Worm (Caenorhabditis elegans) whole organism, midembryonic: Measurements from ENCODE around the gene Y49G5B.1.

Source experiments
- T22C8.4 ChIP-seq: fragments of 200-800 bp; sonication (Bioruptor generic); IDR thresholded peaks from 2 replicates; pipeline ENCODE4 v1.3.6; 2022; ENCODE audit warnings: missing genetic modification characterization, missing compliant biosample characterization
- cog-1 ChIP-seq: sonication (generic microtip); optimal IDR thresholded peaks from 2 replicates; lab custom pipeline; 2016; ENCODE audit warnings: missing genetic modification characterization, missing compliant biosample characterization
- flt-1 ChIP-seq: fragments of 200-800 bp; sonication (Bioruptor generic); IDR thresholded peaks from 2 replicates; pipeline ENCODE4 v1.3.6; 2022; ENCODE audit warnings: missing genetic modification characterization, missing compliant biosample characterization
- klf-2 ChIP-seq: fragments of 200-800 bp; sonication (Bioruptor generic); conservative IDR thresholded peaks from 2 replicates; pipeline ENCODE4 v1.3.6; 2022; ENCODE audit warnings: missing genetic modification reagents, missing genetic modification characterization, missing compliant biosample characterization
- med-1 ChIP-seq: sonication (generic microtip); optimal IDR thresholded peaks from 2 replicates; lab custom pipeline; 2017; ENCODE audit warnings: missing genetic modification characterization, mild to moderate bottlenecking, missing compliant biosample characterization, antibody characterized with exemption, missing genetic modification reagents; ENCODE audit not compliant: insufficient read depth
- ref-1 ChIP-seq: fragments of 200-800 bp; sonication (Bioruptor generic); conservative IDR thresholded peaks from 2 replicates; pipeline ENCODE4 v1.3.6; 2022; ENCODE audit warnings: missing genetic modification reagents, missing genetic modification characterization, missing compliant biosample characterization
- tab-1 ChIP-seq: fragments of 200-800 bp; sonication (Bioruptor generic); IDR thresholded peaks from 2 replicates; pipeline ENCODE4 v1.3.6; 2022; ENCODE audit warnings: missing genetic modification characterization, missing compliant biosample characterization
- ztf-23 ChIP-seq: fragments of 200-800 bp; sonication (Bioruptor generic); IDR thresholded peaks from 2 replicates; pipeline ENCODE4 v1.3.6; 2022; ENCODE audit warnings: missing genetic modification reagents, missing genetic modification characterization, missing compliant biosample characterization
- ztf-29 ChIP-seq: fragments of 200-800 bp; sonication (Bioruptor generic); IDR thresholded peaks from 2 replicates; pipeline ENCODE4 v1.3.6; 2022; ENCODE audit warnings: missing genetic modification reagents, missing genetic modification characterization, missing compliant biosample characterization

The Y49G5B.1 gene

ce11 chrV:5204127-5204526 is 19.0 kb upstream of the Y49G5B.1 start, which contains the start of gene ttc-37:
TSS of gene ttc-37 (plus strand) at chrV:5204475.
- no peak for TF ChIP-seq ztf-23
- TF ChIP-seq ztf-29 (GFP tag; lab: Robert Waterston, UW), result no peak
- no peak for TF ChIP-seq cog-1
- TF ChIP-seq ref-1 (GFP tag; lab: Robert Waterston, UW), result no peak
- TF ChIP-seq med-1 (GFP tag; lab: Kevin White, UChicago), result no peak
- no peak for TF ChIP-seq T22C8.4 (GFP tag; lab: Robert Waterston, UW)
- no peak for TF ChIP-seq klf-2
- TF ChIP-seq tab-1 (GFP tag; lab: Robert Waterston, UW), result no peak
- TF ChIP-seq flt-1 (GFP tag; lab: Robert Waterston, UW), result no peak

- TF ChIP-seq flt-1 (GFP tag; lab: Robert Waterston, UW), result no peak
- no peak for TF ChIP-seq med-1 (GFP tag; lab: Kevin White, UChicago)
- TF ChIP-seq cog-1, result no peak
These were observed 9.5 kb upstream of the Y49G5B.1 start for ce11 chrV:5213674-5214073.

- TF ChIP-seq ztf-29 (GFP tag; lab: Robert Waterston, UW) (no peak), flt-1 (GFP tag; lab: Robert Waterston, UW) (no peak), ztf-23 (no peak), T22C8.4 (GFP tag; lab: Robert Waterston, UW) (no peak), cog-1 (no peak), tab-1 (GFP tag; lab: Robert Waterston, UW) (no peak), med-1 (GFP tag; lab: Kevin White, UChicago) (no peak), ref-1 (GFP tag; lab: Robert Waterston, UW) (no peak), klf-2 (no peak)
These were observed 2.5 kb downstream of the Y49G5B.1 start for ce11 chrV:5225660-5226059.

ce11 chrV:5228513-5228912 is 5.3 kb downstream of the Y49G5B.1 start:
- TF ChIP-seq tab-1 (GFP tag; lab: Robert Waterston, UW), result no peak
- TF ChIP-seq ref-1 (GFP tag; lab: Robert Waterston, UW), result no peak
- no peak for TF ChIP-seq flt-1 (GFP tag; lab: Robert Waterston, UW)
- no peak for TF ChIP-seq ztf-29 (GFP tag; lab: Robert Waterston, UW)
- TF ChIP-seq ztf-23, result no peak
- no peak for TF ChIP-seq klf-2
- TF ChIP-seq cog-1, result no peak
- TF ChIP-seq med-1 (GFP tag; lab: Kevin White, UChicago), result no peak

ce11 chrV:5233777-5234176 is 10.6 kb downstream of the Y49G5B.1 start, which contains the start of gene cest-32:
TSS of gene cest-32 (minus strand) at chrV:5233891.
- no peak for TF ChIP-seq med-1 (GFP tag; lab: Kevin White, UChicago)
- TF ChIP-seq ref-1 (GFP tag; lab: Robert Waterston, UW), result no peak
- TF ChIP-seq ztf-23, result no peak
- TF ChIP-seq tab-1 (GFP tag; lab: Robert Waterston, UW), result no peak
- TF ChIP-seq ztf-29 (GFP tag; lab: Robert Waterston, UW), result no peak
- no peak for TF ChIP-seq klf-2
- TF ChIP-seq flt-1 (GFP tag; lab: Robert Waterston, UW), result no peak

- TF ChIP-seq ref-1 (GFP tag; lab: Robert Waterston, UW), result no peak
- TF ChIP-seq cog-1, result no peak
- TF ChIP-seq ztf-23, result no peak
- TF ChIP-seq tab-1 (GFP tag; lab: Robert Waterston, UW), result no peak
- no peak for TF ChIP-seq klf-2
- TF ChIP-seq T22C8.4 (GFP tag; lab: Robert Waterston, UW), result no peak
- no peak for TF ChIP-seq flt-1 (GFP tag; lab: Robert Waterston, UW)
- no peak for TF ChIP-seq med-1 (GFP tag; lab: Kevin White, UChicago)
- no peak for TF ChIP-seq ztf-29 (GFP tag; lab: Robert Waterston, UW)
These were observed 13.9 kb downstream of the Y49G5B.1 start, which contains the start of gene cest-35.2 for ce11 chrV:5237116-5237515. TSS of gene cest-35.2 (minus strand) at chrV:5237216.

- TF ChIP-seq T22C8.4 (GFP tag; lab: Robert Waterston, UW) (no peak), klf-2 (no peak), flt-1 (GFP tag; lab: Robert Waterston, UW) (no peak), ztf-23 (no peak), cog-1 (no peak), med-1 (GFP tag; lab: Kevin White, UChicago) (no peak), ztf-29 (GFP tag; lab: Robert Waterston, UW) (no peak), ref-1 (GFP tag; lab: Robert Waterston, UW) (no peak), tab-1 (GFP tag; lab: Robert Waterston, UW) (no peak)
These were observed 16.2 kb downstream of the Y49G5B.1 start, which contains the start of gene C52A10.3 for ce11 chrV:5239404-5239803. TSS of gene C52A10.3 (minus strand) at chrV:5239504.

DNA sequence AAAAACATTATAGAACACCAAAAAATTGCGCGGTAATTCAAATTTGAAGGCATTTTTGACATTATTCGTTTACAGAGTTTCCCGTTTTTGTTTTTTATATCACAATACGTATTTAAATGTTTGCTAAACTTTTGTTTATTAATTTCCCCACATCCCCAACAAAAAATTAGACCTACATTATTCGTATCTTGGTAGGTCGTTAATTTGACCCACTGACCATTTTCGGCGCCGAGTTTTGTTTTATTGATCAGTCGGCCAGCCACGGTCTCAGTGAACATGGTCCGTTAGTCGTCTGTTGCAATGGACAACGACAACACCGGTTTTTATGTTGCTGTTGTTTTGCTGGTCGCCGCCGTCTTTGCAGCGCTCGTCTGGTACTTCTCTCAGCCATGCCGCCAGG is 16.7 kb downstream of the Y49G5B.1 start, which contains the start of gene B0238.15:
TSS of gene B0238.15 (plus strand) at position 301 of the 400 bp plus-strand sequence.
- TF ChIP-seq cog-1, result no peak
- no peak for TF ChIP-seq tab-1 (GFP tag; lab: Robert Waterston, UW)
- no peak for TF ChIP-seq flt-1 (GFP tag; lab: Robert Waterston, UW)
- no peak for TF ChIP-seq ref-1 (GFP tag; lab: Robert Waterston, UW)
- no peak for TF ChIP-seq T22C8.4 (GFP tag; lab: Robert Waterston, UW)
- no peak for TF ChIP-seq klf-2
- no peak for TF ChIP-seq med-1 (GFP tag; lab: Kevin White, UChicago)
- no peak for TF ChIP-seq ztf-29 (GFP tag; lab: Robert Waterston, UW)
- TF ChIP-seq ztf-23, result no peak

ce11 chrV:5243036-5243435 is 19.9 kb downstream of the Y49G5B.1 start, which contains the start of gene cest-35.1:
TSS of gene cest-35.1 (minus strand) at chrV:5243136.
- no peak for TF ChIP-seq tab-1 (GFP tag; lab: Robert Waterston, UW)
- TF ChIP-seq klf-2, result no peak
- no peak for TF ChIP-seq cog-1
- no peak for TF ChIP-seq flt-1 (GFP tag; lab: Robert Waterston, UW)
- TF ChIP-seq ztf-29 (GFP tag; lab: Robert Waterston, UW), result no peak
- TF ChIP-seq T22C8.4 (GFP tag; lab: Robert Waterston, UW), result no peak
- TF ChIP-seq ztf-23, result no peak
- TF ChIP-seq med-1 (GFP tag; lab: Kevin White, UChicago), result no peak
- TF ChIP-seq ref-1 (GFP tag; lab: Robert Waterston, UW), result no peak

DNA sequence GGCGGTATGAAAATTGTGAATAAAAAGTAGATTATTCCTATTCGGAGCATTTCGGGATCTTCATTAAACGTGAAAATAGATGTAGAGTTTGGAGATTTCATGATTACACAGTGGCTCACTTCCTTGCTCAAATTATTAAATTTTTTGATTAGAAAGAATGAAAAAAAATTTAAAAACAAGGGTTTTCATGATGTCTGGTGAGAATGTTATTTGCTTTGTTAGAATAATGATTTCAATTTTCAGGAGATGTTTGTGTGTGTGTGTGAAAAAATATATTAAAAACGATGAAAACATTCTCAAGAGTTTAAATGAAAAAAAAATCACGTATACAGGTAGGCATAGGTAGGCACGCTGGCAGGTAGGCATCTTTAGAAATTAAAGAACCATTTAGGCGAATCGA is 28.8 kb downstream of the Y49G5B.1 start, which contains the start of gene srt-68:
TSS of gene srt-68 (minus strand) at position 101 of the 400 bp plus-strand sequence.
- no peak for TF ChIP-seq tab-1 (GFP tag; lab: Robert Waterston, UW)
- TF ChIP-seq ztf-29 (GFP tag; lab: Robert Waterston, UW), result no peak
- no peak for TF ChIP-seq med-1 (GFP tag; lab: Kevin White, UChicago)
- TF ChIP-seq cog-1, result no peak
- no peak for TF ChIP-seq ref-1 (GFP tag; lab: Robert Waterston, UW)
- TF ChIP-seq ztf-23, result no peak
- no peak for TF ChIP-seq klf-2
- no peak for TF ChIP-seq flt-1 (GFP tag; lab: Robert Waterston, UW)
- no peak for TF ChIP-seq T22C8.4 (GFP tag; lab: Robert Waterston, UW)
